Fruit fly (Drosophila melanogaster) whole organism, pupa: Measurements from ENCODE around the gene gny.

ENCODE experiments used
- CG15710 ChIP-seq: fragments of 200-800 bp; sonication (Bioruptor generic); optimal IDR thresholded peaks from 2 replicates; lab custom pipeline; 2018; ENCODE audit warnings: missing biosample characterization, mild to moderate bottlenecking, missing genetic modification characterization, moderate library complexity
- CG34367 ChIP-seq: fragments of 200-800 bp; sonication (Bioruptor generic); optimal IDR thresholded peaks from 2 replicates; lab custom pipeline; 2018; ENCODE audit warnings: missing biosample characterization, mild to moderate bottlenecking, missing genetic modification characterization
- CG4496 ChIP-seq: fragments of 200-800 bp; sonication (Bioruptor generic); IDR thresholded peaks from 3 replicates; pipeline ENCODE4 v1.3.6; 2022; ENCODE audit warnings: missing biosample characterization, missing genetic modification characterization
- CG8159 ChIP-seq: fragments of 200-800 bp; sonication (Bioruptor generic); optimal IDR thresholded peaks from 3 replicates; lab custom pipeline; 2018; ENCODE audit warnings: missing biosample characterization, mild to moderate bottlenecking, missing genetic modification characterization, moderate library complexity
- EcR ChIP-seq: fragments of 200-800 bp; sonication (Bioruptor generic); optimal IDR thresholded peaks from 3 replicates; lab custom pipeline; 2019; ENCODE audit warnings: missing biosample characterization, missing genetic modification characterization, mild to moderate bottlenecking, moderate library complexity, missing genetic modification reagents
- Pif1A ChIP-seq: fragments of 200-800 bp; sonication (Bioruptor generic); optimal IDR thresholded peaks from 3 replicates; lab custom pipeline; 2016; ENCODE audit warnings: missing biosample characterization, missing genetic modification characterization
- fd96Ca ChIP-seq: fragments of 200-800 bp; sonication (Bioruptor generic); IDR thresholded peaks from 3 replicates; pipeline ENCODE4 v1.3.6; 2022; ENCODE audit warnings: missing biosample characterization, missing genetic modification characterization
- gl ChIP-seq: fragments of 200-800 bp; sonication (Bioruptor generic); optimal IDR thresholded peaks from 2 replicates; lab custom pipeline; 2018; ENCODE audit warnings: missing biosample characterization, mild to moderate bottlenecking, missing genetic modification characterization
- rn ChIP-seq: fragments of 200-800 bp; sonication (Bioruptor generic); IDR thresholded peaks from 2 replicates; pipeline ENCODE4 v1.3.6; 2022; ENCODE audit warnings: missing biosample characterization, missing genetic modification characterization

DNA sequence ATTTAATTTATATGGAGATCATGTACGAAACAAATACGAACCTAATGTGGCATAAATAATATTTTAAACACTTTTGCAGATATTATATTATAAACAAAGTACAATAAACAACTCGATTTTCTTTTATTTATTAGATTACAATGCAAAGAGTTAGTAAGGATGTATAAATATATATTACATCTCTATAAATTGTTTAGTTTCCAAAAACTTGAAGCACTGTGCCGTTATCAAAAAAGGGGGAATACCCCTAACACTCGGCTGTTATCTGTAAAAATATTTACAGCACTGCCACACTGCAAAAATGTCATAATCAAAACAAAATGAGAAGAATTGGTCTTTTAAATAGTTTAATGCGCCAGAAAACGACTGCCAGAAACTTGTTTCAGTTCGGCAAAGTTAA is 48.6 kb downstream of the gny start, which contains the start of gene CG5188:
- peak; percentile 48 for TF ChIP-seq CG8159 (tag; lab: Kevin White, UChicago)
- no peak for TF ChIP-seq EcR (GFP tag; lab: Kevin White, UChicago)
- no peak for TF ChIP-seq gl (tag; lab: Kevin White, UChicago)
- no peak for TF ChIP-seq CG34367 (tag; lab: Kevin White, UChicago)
- peak; percentile 25; the same call in 1 of the 3 replicates for TF ChIP-seq CG4496
- no peak for TF ChIP-seq rn
- no peak for TF ChIP-seq fd96Ca (GFP tag; lab: Robert Waterston, UW)
- TF ChIP-seq Pif1A = no peak
- peak; percentile 34 for TF ChIP-seq CG15710 (tag; lab: Kevin White, UChicago)
